Worm (Caenorhabditis elegans) whole organism, L3 larva: ENCODE results near the gene lgc-58.

Source experiments
- ZK546.5 ChIP-seq: sonication (generic microtip); optimal IDR thresholded peaks from 2 replicates; lab custom pipeline; 2017; ENCODE audit warnings: missing biosample characterization, missing genetic modification characterization
- aly-2 ChIP-seq: fragments of 150-350 bp; optimal IDR thresholded peaks from 2 replicates; lab custom pipeline; 2014; ENCODE audit warnings: missing biosample characterization, missing genetic modification characterization
- ceh-16 ChIP-seq: sonication (generic microtip); optimal IDR thresholded peaks from 2 replicates; lab custom pipeline; 2017; ENCODE audit warnings: missing biosample characterization, missing genetic modification characterization
- ceh-28 ChIP-seq: fragments of 150-350 bp; optimal IDR thresholded peaks from 2 replicates; lab custom pipeline; 2014; ENCODE audit warnings: missing biosample characterization, missing genetic modification reagents, missing genetic modification characterization
- ceh-82 ChIP-seq: fragments of 150-350 bp; optimal IDR thresholded peaks from 2 replicates; lab custom pipeline; 2014; ENCODE audit warnings: missing biosample characterization, missing genetic modification characterization
- ceh-9 ChIP-seq: sonication (generic microtip); optimal IDR thresholded peaks from 2 replicates; lab custom pipeline; 2018; ENCODE audit warnings: missing biosample characterization, missing genetic modification characterization
- daf-12 ChIP-seq: fragments of 150-350 bp; optimal IDR thresholded peaks from 2 replicates; lab custom pipeline; 2014; ENCODE audit warnings: missing biosample characterization, missing genetic modification reagents, missing genetic modification characterization
- egl-27 ChIP-seq: sonication (generic microtip); optimal IDR thresholded peaks from 4 replicates; lab custom pipeline; 2017; ENCODE audit warnings: missing biosample characterization, missing genetic modification reagents, missing genetic modification characterization
- elt-1 ChIP-seq: fragments of 150-350 bp; optimal IDR thresholded peaks from 2 replicates; lab custom pipeline; 2014; ENCODE audit warnings: missing biosample characterization, missing genetic modification characterization
- elt-2 ChIP-seq: sonication (generic microtip); optimal IDR thresholded peaks from 2 replicates; lab custom pipeline; 2016; ENCODE audit warnings: missing genetic modification reagents, mild to moderate bottlenecking, missing genetic modification characterization, missing compliant biosample characterization
- elt-3 ChIP-seq, 3 experiments: fragments of 150-350 bp in 1 of 3; sonication (generic microtip) in 2 of 3; optimal IDR thresholded peaks; 2 replicates in 2 of 3; 4 replicates in 1 of 3; lab custom pipeline; 2014 to 2017; ENCODE audit warnings: missing biosample characterization in 3 of 3, missing genetic modification characterization in 3 of 3
- eor-1 ChIP-seq, 2 experiments: fragments of 150-350 bp; optimal IDR thresholded peaks; 2 replicates each; lab custom pipeline; 2014 to 2018; ENCODE audit warnings: missing biosample characterization in 2 of 2, missing genetic modification characterization in 2 of 2
- fkh-2 ChIP-seq: fragments of 150-350 bp; optimal IDR thresholded peaks from 2 replicates; lab custom pipeline; 2014; ENCODE audit warnings: missing biosample characterization, missing genetic modification reagents, missing genetic modification characterization
- fos-1 ChIP-seq: fragments of 150-350 bp; optimal IDR thresholded peaks from 2 replicates; lab custom pipeline; 2014; ENCODE audit warnings: missing biosample characterization, missing genetic modification characterization
- hmg-11 ChIP-seq: sonication (generic microtip); optimal IDR thresholded peaks from 2 replicates; lab custom pipeline; 2016; ENCODE audit warnings: missing genetic modification characterization, missing compliant biosample characterization
- jun-1 ChIP-seq: fragments of 150-350 bp; optimal IDR thresholded peaks from 2 replicates; lab custom pipeline; 2014; ENCODE audit warnings: missing biosample characterization, missing genetic modification reagents, missing genetic modification characterization
- lin-15B ChIP-seq: fragments of 150-350 bp; optimal IDR thresholded peaks from 2 replicates; lab custom pipeline; 2014; ENCODE audit warnings: missing biosample characterization, missing genetic modification characterization
- lin-39 ChIP-seq: fragments of 150-350 bp; optimal IDR thresholded peaks from 2 replicates; lab custom pipeline; 2018; ENCODE audit warnings: missing biosample characterization, missing genetic modification reagents, missing genetic modification characterization
- lsy-12 ChIP-seq: sonication (generic microtip); optimal IDR thresholded peaks from 2 replicates; lab custom pipeline; 2016; ENCODE audit warnings: mild to moderate bottlenecking, missing genetic modification characterization, missing compliant biosample characterization
- mdl-1 ChIP-seq: fragments of 150-350 bp; optimal IDR thresholded peaks from 2 replicates; lab custom pipeline; 2014; ENCODE audit warnings: missing biosample characterization, missing genetic modification characterization
- mml-1 ChIP-seq: fragments of 150-350 bp; sonication (generic microtip); optimal IDR thresholded peaks from 3 replicates; lab custom pipeline; 2014; ENCODE audit warnings: missing biosample characterization, missing genetic modification characterization
- nhr-23 ChIP-seq: fragments of 150-350 bp; optimal IDR thresholded peaks from 2 replicates; lab custom pipeline; 2014; ENCODE audit warnings: missing biosample characterization, missing genetic modification reagents, missing genetic modification characterization
- nhr-25 ChIP-seq: sonication (generic microtip); optimal IDR thresholded peaks from 2 replicates; lab custom pipeline; 2017; ENCODE audit warnings: missing biosample characterization, missing genetic modification characterization
- nhr-43 ChIP-seq: sonication (generic microtip); optimal IDR thresholded peaks from 2 replicates; lab custom pipeline; 2016; ENCODE audit warnings: mild to moderate bottlenecking, missing genetic modification characterization, missing compliant biosample characterization; ENCODE audit not compliant: poor library complexity, severe bottlenecking
- nhr-67 ChIP-seq: fragments of 150-350 bp; optimal IDR thresholded peaks from 2 replicates; lab custom pipeline; 2014; ENCODE audit warnings: missing biosample characterization, missing genetic modification characterization
- nhr-76 ChIP-seq: fragments of 150-350 bp; sonication (generic microtip); optimal IDR thresholded peaks from 5 replicates; lab custom pipeline; 2014; ENCODE audit warnings: missing biosample characterization, missing genetic modification characterization
- nhr-77 ChIP-seq: fragments of 150-350 bp; optimal IDR thresholded peaks from 2 replicates; lab custom pipeline; 2014; ENCODE audit warnings: missing biosample characterization, missing genetic modification characterization
- pqm-1 ChIP-seq: fragments of 150-350 bp; optimal IDR thresholded peaks from 2 replicates; lab custom pipeline; 2017; ENCODE audit warnings: missing biosample characterization, missing genetic modification characterization, inconsistent platforms
- snpc-4 ChIP-seq: fragments of 150-350 bp; optimal IDR thresholded peaks from 2 replicates; lab custom pipeline; 2014; ENCODE audit warnings: missing biosample characterization, missing genetic modification characterization
- unc-39 ChIP-seq: sonication (generic microtip); optimal IDR thresholded peaks from 4 replicates; lab custom pipeline; 2017; ENCODE audit warnings: missing biosample characterization, missing genetic modification characterization
- unc-62 ChIP-seq: fragments of 150-350 bp; sonication (generic microtip); optimal IDR thresholded peaks from 4 replicates; lab custom pipeline; 2014; ENCODE audit warnings: missing biosample characterization, missing genetic modification reagents, missing genetic modification characterization
- zag-1 ChIP-seq: fragments of 150-350 bp; optimal IDR thresholded peaks from 2 replicates; lab custom pipeline; 2014; ENCODE audit warnings: missing biosample characterization, missing genetic modification characterization
- ztf-11 ChIP-seq: fragments of 150-350 bp; optimal IDR thresholded peaks from 2 replicates; lab custom pipeline; 2014; ENCODE audit warnings: missing biosample characterization, missing genetic modification characterization

Gene lgc-58

ce11 chrX:6075209-6075608, at the start of gene lgc-58:
lgc-58 (plus strand) TSS chrX:6075509.
- TF ChIP-seq nhr-77 (tag; lab: Kevin White, UChicago), result no peak
- TF ChIP-seq ceh-82 (tag; lab: Kevin White, UChicago), result no peak
- no peak for TF ChIP-seq unc-62 (GFP tag; lab: Kevin White, UChicago)

ce11 chrX:6026732-6027528, 48.4 kb upstream of the lgc-58 start:
- TF ChIP-seq ceh-9, result no peak
- TF ChIP-seq nhr-25 (tag; lab: Kevin White, UChicago), result peak; percentile 53
- peak; percentile 26 for TF ChIP-seq pqm-1 (tag; lab: Kevin White, UChicago)
- TF ChIP-seq elt-2, result peak; percentile 52
- no peak for TF ChIP-seq ceh-82 (tag; lab: Kevin White, UChicago)
- no peak for TF ChIP-seq zag-1 (tag; lab: Kevin White, UChicago)
- TF ChIP-seq mml-1 (tag; lab: Kevin White, UChicago), result no peak
- TF ChIP-seq jun-1 (tag; lab: Kevin White, UChicago), result no peak
- TF ChIP-seq nhr-43 (tag; lab: Kevin White, UChicago), result no peak
- TF ChIP-seq ZK546.5, result no peak
- TF ChIP-seq fkh-2 (tag; lab: Kevin White, UChicago), result no peak

- no peak for TF ChIP-seq elt-3 (tag; optimal IDR thresholded peaks at IDR 0.05; lab: Kevin White, UChicago)
- no peak for TF ChIP-seq aly-2
- peak; percentile 29 for TF ChIP-seq nhr-25 (tag; lab: Kevin White, UChicago)
- peak; percentile 34 for TF ChIP-seq ceh-16 (tag; lab: Kevin White, UChicago)
- TF ChIP-seq elt-1, result peak; percentile 49
Observed at ce11 chrX:6029075-6029474, 46.2 kb upstream of the lgc-58 start.

ce11 chrX:6031169-6031568, 44.1 kb upstream of the lgc-58 start, which contains the start of gene ipp-5:
ipp-5 (plus strand) TSS chrX:6031469.
- no peak for TF ChIP-seq hmg-11
- TF ChIP-seq nhr-67 (tag; lab: Kevin White, UChicago), result no peak
- no peak for TF ChIP-seq daf-12 (tag; lab: Kevin White, UChicago)
- TF ChIP-seq lin-39 (tag; lab: Kevin White, UChicago), result no peak
- TF ChIP-seq ceh-28, result no peak
- no peak for TF ChIP-seq nhr-76 (tag; lab: Kevin White, UChicago)
- no peak for TF ChIP-seq elt-1
- TF ChIP-seq pqm-1 (tag; lab: Kevin White, UChicago), result no peak
- no peak for TF ChIP-seq elt-3 (tag; optimal IDR thresholded peaks at IDR 0.05; lab: Kevin White, UChicago)
- TF ChIP-seq lin-15B, result no peak
- no peak for TF ChIP-seq unc-39 (tag; lab: Kevin White, UChicago)
- no peak for TF ChIP-seq fos-1 (tag; lab: Kevin White, UChicago)
- no peak for TF ChIP-seq mdl-1 (tag; lab: Kevin White, UChicago)
- no peak for TF ChIP-seq aly-2
- TF ChIP-seq lsy-12, result no peak
- TF ChIP-seq eor-1 (tag; optimal IDR thresholded peaks at IDR 0.05; lab: Kevin White, UChicago), result no peak
- TF ChIP-seq ceh-82 (tag; lab: Kevin White, UChicago), result no peak

ce11 chrX:6039544-6039943, 35.8 kb upstream of the lgc-58 start, which contains the start of gene hsp-25:
hsp-25 (minus strand) TSS chrX:6039644.
- TF ChIP-seq aly-2, result no peak
- TF ChIP-seq snpc-4, result no peak
- no peak for TF ChIP-seq ztf-11 (tag; lab: Kevin White, UChicago)
- TF ChIP-seq nhr-23 (tag; lab: Kevin White, UChicago), result no peak
- TF ChIP-seq elt-2, result no peak
- no peak for TF ChIP-seq pqm-1 (tag; lab: Kevin White, UChicago)
- TF ChIP-seq unc-39 (tag; lab: Kevin White, UChicago), result no peak
- TF ChIP-seq lsy-12, result no peak
- no peak for TF ChIP-seq ceh-28
- TF ChIP-seq ceh-82 (tag; lab: Kevin White, UChicago), result no peak
- no peak for TF ChIP-seq egl-27
- TF ChIP-seq mdl-1 (tag; lab: Kevin White, UChicago), result no peak
- no peak for TF ChIP-seq lin-15B
- no peak for TF ChIP-seq ceh-9
- TF ChIP-seq lin-39 (tag; lab: Kevin White, UChicago), result no peak
- TF ChIP-seq daf-12 (tag; lab: Kevin White, UChicago), result no peak
- no peak for TF ChIP-seq eor-1 (tag; optimal IDR thresholded peaks at IDR 0.05; lab: Kevin White, UChicago)
